Fruit fly (Drosophila melanogaster): ENCODE data around the gene Ir75a.

Gene Ir75a

DNA sequence AAGACGTTTGTCGTGTGGAACGTTAAGA is 26.4 kb downstream of the Ir75a start, which contains the start of gene CG42815:
TSS of gene CG42815 (minus strand) at position 20 of the 28 bp plus-strand sequence.
- TF ChIP-seq Spps (tag; optimal IDR thresholded peaks at IDR 0.05): no peak

DNA sequence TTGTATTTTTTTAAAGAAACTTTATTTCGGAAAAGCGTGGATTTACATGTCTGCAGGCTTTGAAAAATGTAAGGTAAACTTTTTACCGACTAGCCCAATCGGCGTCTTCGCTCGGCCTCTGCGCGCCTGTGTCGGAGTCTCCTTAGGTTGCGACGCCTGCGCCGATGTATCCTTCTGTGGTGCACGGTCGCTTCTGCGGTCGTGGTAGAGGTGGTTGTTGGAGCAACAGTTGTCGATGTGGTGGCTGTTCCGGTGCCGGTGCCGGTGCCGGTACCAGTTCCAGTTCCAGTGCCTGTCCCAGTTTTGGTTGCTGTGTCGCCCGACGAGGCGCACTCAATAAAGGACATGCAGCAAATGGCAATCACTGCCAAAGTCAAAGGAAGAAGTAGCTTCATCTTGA is 26.7 kb downstream of the Ir75a start:
- peak; percentile 71 for TF ChIP-seq ewg (GFP tag; optimal IDR thresholded peaks at IDR 0.05)
- TF ChIP-seq kah (GFP tag; optimal IDR thresholded peaks at IDR 0.05): peak; percentile 33
- TF ChIP-seq CG2199 (GFP tag; IDR thresholded peaks at IDR 0.05): peak; percentile 81; the same call in 2 of the 3 replicates
- TF ChIP-seq zen2 (GFP tag; IDR thresholded peaks at IDR 0.05; ENCODE audit: partially characterized antibody): 0 out of 3 replicates have a peak, but pooled peaks have one; percentile 20
- TF ChIP-seq dpn (GFP tag; optimal IDR thresholded peaks at IDR 0.05): no peak
- no peak for TF ChIP-seq Dip2 (GFP tag; IDR thresholded peaks at IDR 0.05)
- no peak for TF ChIP-seq dysf (GFP tag; IDR thresholded peaks at IDR 0.05)
- TF ChIP-seq CG4360 (GFP tag; IDR thresholded peaks at IDR 0.05): 0 out of 2 replicates have a peak, but pooled peaks have one; percentile 9
- TF ChIP-seq scrt (GFP tag; optimal IDR thresholded peaks at IDR 0.05): peak; percentile 83
- peak; percentile 97 for TF ChIP-seq CG15514 (GFP tag; optimal IDR thresholded peaks at IDR 0.05)
- peak; percentile 55 for TF ChIP-seq stwl (tag; optimal IDR thresholded peaks at IDR 0.05)

All from whole organism, embryonic.